Worm (Caenorhabditis elegans) whole organism, mixed stage, embryonic: Measurements from ENCODE around the gene C49F8.15.

ENCODE experiments used
- M03D4.4 ChIP-seq: sonication (generic microtip); optimal IDR thresholded peaks from 2 replicates; lab custom pipeline; 2017; ENCODE audit warnings: mild to moderate bottlenecking, missing genetic modification characterization, missing compliant biosample characterization
- bed-3 ChIP-seq: fragments of 200-800 bp; sonication (Bioruptor generic); optimal IDR thresholded peaks from 3 replicates; lab custom pipeline; 2018; ENCODE audit warnings: mild to moderate bottlenecking, missing genetic modification characterization, moderate library complexity, missing compliant biosample characterization
- blmp-1 ChIP-seq: fragments of 150-350 bp; optimal IDR thresholded peaks from 2 replicates; lab custom pipeline; 2014; ENCODE audit warnings: missing biosample characterization, missing genetic modification characterization
- ceh-39 ChIP-seq: fragments of 150-350 bp; optimal IDR thresholded peaks from 2 replicates; lab custom pipeline; 2014; ENCODE audit warnings: missing biosample characterization, missing genetic modification characterization
- ceh-43 ChIP-seq: fragments of 200-800 bp; sonication (Bioruptor generic); optimal IDR thresholded peaks from 2 replicates; lab custom pipeline; 2018; ENCODE audit warnings: mild to moderate bottlenecking, missing genetic modification characterization, moderate library complexity, missing compliant biosample characterization
- ceh-83 ChIP-seq: fragments of 200-800 bp; sonication (Bioruptor generic); optimal IDR thresholded peaks from 2 replicates; lab custom pipeline; 2018; ENCODE audit warnings: mild to moderate bottlenecking, missing genetic modification characterization, missing compliant biosample characterization
- ces-1 ChIP-seq: fragments of 150-350 bp; optimal IDR thresholded peaks from 2 replicates; lab custom pipeline; 2014; ENCODE audit warnings: missing biosample characterization, missing genetic modification reagents, missing genetic modification characterization
- cnd-1 ChIP-seq: fragments of 200-800 bp; sonication (Bioruptor generic); optimal IDR thresholded peaks from 2 replicates; lab custom pipeline; 2018; ENCODE audit warnings: mild to moderate bottlenecking, missing genetic modification characterization, missing compliant biosample characterization
- drap-1 ChIP-seq: fragments of 200-800 bp; sonication (Bioruptor generic); optimal IDR thresholded peaks from 3 replicates; lab custom pipeline; 2018; ENCODE audit warnings: mild to moderate bottlenecking, missing genetic modification characterization, missing compliant biosample characterization
- elt-1 ChIP-seq: sonication (generic microtip); optimal IDR thresholded peaks from 2 replicates; lab custom pipeline; 2017; ENCODE audit warnings: missing genetic modification characterization, mild to moderate bottlenecking, missing compliant biosample characterization, antibody characterized with exemption, moderate library complexity, borderline replicate concordance; ENCODE audit not compliant: insufficient read depth
- elt-3 ChIP-seq: fragments of 150-350 bp; optimal IDR thresholded peaks from 2 replicates; lab custom pipeline; 2014; ENCODE audit warnings: missing biosample characterization, missing genetic modification characterization
- flh-1 ChIP-seq: fragments of 200-800 bp; sonication (Bioruptor generic); optimal IDR thresholded peaks from 2 replicates; lab custom pipeline; 2018; ENCODE audit warnings: mild to moderate bottlenecking, missing genetic modification characterization, moderate library complexity, missing compliant biosample characterization
- ham-2 ChIP-seq: fragments of 200-800 bp; sonication (Bioruptor generic); optimal IDR thresholded peaks from 2 replicates; lab custom pipeline; 2018; ENCODE audit warnings: mild to moderate bottlenecking, missing genetic modification characterization, missing compliant biosample characterization
- hlh-1 ChIP-seq: fragments of 150-350 bp; optimal IDR thresholded peaks from 2 replicates; lab custom pipeline; 2014; ENCODE audit warnings: missing biosample characterization, missing genetic modification reagents, missing genetic modification characterization
- lin-13 ChIP-seq: fragments of 150-350 bp; optimal IDR thresholded peaks from 2 replicates; lab custom pipeline; 2014; ENCODE audit warnings: missing biosample characterization, missing genetic modification characterization
- lin-32 ChIP-seq: fragments of 200-800 bp; sonication (Bioruptor generic); optimal IDR thresholded peaks from 2 replicates; lab custom pipeline; 2018; ENCODE audit warnings: mild to moderate bottlenecking, missing genetic modification characterization, missing compliant biosample characterization
- lsy-2 ChIP-seq: fragments of 150-350 bp; optimal IDR thresholded peaks from 2 replicates; lab custom pipeline; 2014; ENCODE audit warnings: missing biosample characterization, missing genetic modification characterization
- mab-5 ChIP-seq: fragments of 150-350 bp; optimal IDR thresholded peaks from 2 replicates; lab custom pipeline; 2014; ENCODE audit warnings: missing biosample characterization, missing genetic modification characterization
- mep-1 ChIP-seq: fragments of 150-350 bp; optimal IDR thresholded peaks from 2 replicates; lab custom pipeline; 2017; ENCODE audit warnings: missing biosample characterization, missing genetic modification reagents, missing genetic modification characterization, inconsistent platforms
- mls-2 ChIP-seq: sonication (generic microtip); optimal IDR thresholded peaks from 2 replicates; lab custom pipeline; 2016; ENCODE audit warnings: mild to moderate bottlenecking, missing genetic modification characterization, moderate library complexity, missing compliant biosample characterization
- nhr-12 ChIP-seq: fragments of 150-350 bp; optimal IDR thresholded peaks from 2 replicates; lab custom pipeline; 2014; ENCODE audit warnings: missing biosample characterization, missing genetic modification characterization
- nhr-2 ChIP-seq: fragments of 150-350 bp; optimal IDR thresholded peaks from 2 replicates; lab custom pipeline; 2014; ENCODE audit warnings: missing biosample characterization, missing genetic modification characterization
- nhr-237 ChIP-seq: fragments of 150-350 bp; optimal IDR thresholded peaks from 2 replicates; lab custom pipeline; 2014; ENCODE audit warnings: missing biosample characterization, missing genetic modification characterization
- nhr-28 ChIP-seq: fragments of 150-350 bp; optimal IDR thresholded peaks from 2 replicates; lab custom pipeline; 2014; ENCODE audit warnings: missing biosample characterization, missing genetic modification characterization
- nhr-76 ChIP-seq: sonication (generic microtip); optimal IDR thresholded peaks from 2 replicates; lab custom pipeline; 2017; ENCODE audit warnings: missing biosample characterization, missing genetic modification characterization
- pha-4 ChIP-seq: fragments of 150-350 bp; optimal IDR thresholded peaks from 2 replicates; lab custom pipeline; 2018; ENCODE audit warnings: missing biosample characterization, missing genetic modification reagents, missing genetic modification characterization
- sem-2 ChIP-seq: fragments of 200-800 bp; sonication (Bioruptor generic); optimal IDR thresholded peaks from 2 replicates; lab custom pipeline; 2018; ENCODE audit warnings: mild to moderate bottlenecking, missing genetic modification characterization, missing compliant biosample characterization
- snpc-4 ChIP-seq: fragments of 150-350 bp; optimal IDR thresholded peaks from 2 replicates; lab custom pipeline; 2014; ENCODE audit warnings: missing biosample characterization, missing genetic modification characterization
- sptf-1 ChIP-seq: sonication (generic microtip); optimal IDR thresholded peaks from 2 replicates; lab custom pipeline; 2017; ENCODE audit warnings: mild to moderate bottlenecking, missing genetic modification characterization, moderate library complexity, missing compliant biosample characterization
- tbx-8 ChIP-seq: fragments of 200-800 bp; sonication (Bioruptor generic); optimal IDR thresholded peaks from 2 replicates; lab custom pipeline; 2018; ENCODE audit warnings: mild to moderate bottlenecking, missing genetic modification characterization, moderate library complexity, missing compliant biosample characterization
- unc-120 ChIP-seq: sonication (generic microtip); optimal IDR thresholded peaks from 2 replicates; lab custom pipeline; 2017; ENCODE audit warnings: missing genetic modification characterization, missing compliant biosample characterization; ENCODE audit not compliant: poor library complexity, severe bottlenecking
- unc-39 ChIP-seq: fragments of 150-350 bp; optimal IDR thresholded peaks from 2 replicates; lab custom pipeline; 2014; ENCODE audit warnings: missing biosample characterization, missing genetic modification characterization
- unc-62 ChIP-seq: fragments of 150-350 bp; optimal IDR thresholded peaks from 2 replicates; lab custom pipeline; 2014; ENCODE audit warnings: missing biosample characterization, missing genetic modification reagents, missing genetic modification characterization
- zip-8 ChIP-seq: fragments of 150-350 bp; optimal IDR thresholded peaks from 2 replicates; lab custom pipeline; 2014; ENCODE audit warnings: missing biosample characterization, missing genetic modification characterization
- ztf-11 ChIP-seq: fragments of 150-350 bp; optimal IDR thresholded peaks from 2 replicates; lab custom pipeline; 2014; ENCODE audit warnings: missing biosample characterization, missing genetic modification characterization

The C49F8.15 gene

DNA sequence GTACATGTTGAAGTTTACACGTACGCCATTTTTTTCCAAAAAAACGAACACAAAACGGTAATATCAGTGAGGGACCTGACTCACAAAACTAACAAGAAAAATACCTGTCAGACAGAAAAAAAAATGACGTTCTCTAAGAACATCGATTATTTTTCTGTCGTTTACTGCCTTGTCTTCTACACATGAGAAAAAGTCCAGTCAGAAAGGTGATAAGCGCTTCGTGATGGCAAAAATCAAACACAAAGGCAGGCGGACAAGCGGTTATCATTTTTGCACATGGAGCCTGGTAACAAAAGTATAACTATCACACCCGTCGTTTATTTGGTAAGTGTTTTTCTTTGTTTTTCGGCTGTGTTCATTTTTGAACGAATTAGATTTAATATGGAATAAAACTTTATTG lies 28.6 kb downstream of the C49F8.15 start, which contains the start of gene F46G10.4:
Gene F46G10.4 (plus strand): TSS at position 212 of the 400 bp plus-strand sequence.
- TF ChIP-seq unc-120 (tag; lab: Kevin White, UChicago): no peak

DNA sequence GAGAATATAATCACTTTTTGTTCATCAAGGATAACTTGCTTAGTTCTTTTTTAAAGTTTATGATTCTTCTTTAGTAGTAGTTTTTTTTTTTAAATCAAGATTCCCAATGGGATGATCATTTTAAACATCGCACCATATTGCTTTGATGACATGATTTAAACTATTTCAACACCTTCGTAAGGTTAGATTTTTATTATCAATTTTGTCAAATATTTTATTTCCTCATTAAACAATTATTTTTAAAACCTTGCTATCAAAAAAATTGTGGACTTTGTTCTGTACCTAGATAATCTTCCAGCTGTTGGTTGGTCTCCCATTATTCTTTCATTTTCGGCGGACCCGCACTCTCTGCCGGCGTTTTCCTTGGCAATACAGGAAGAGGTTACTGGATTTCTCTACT lies 31.0 kb downstream of the C49F8.15 start, which contains the start of gene sir-2.3:
Gene sir-2.3 (plus strand): TSS at position 301 of the 400 bp plus-strand sequence.
- TF ChIP-seq snpc-4 (tag; lab: Kevin White, UChicago) (no peak), pha-4 (tag; lab: Kevin White, UChicago) (no peak), zip-8 (tag; lab: Kevin White, UChicago) (no peak)

DNA sequence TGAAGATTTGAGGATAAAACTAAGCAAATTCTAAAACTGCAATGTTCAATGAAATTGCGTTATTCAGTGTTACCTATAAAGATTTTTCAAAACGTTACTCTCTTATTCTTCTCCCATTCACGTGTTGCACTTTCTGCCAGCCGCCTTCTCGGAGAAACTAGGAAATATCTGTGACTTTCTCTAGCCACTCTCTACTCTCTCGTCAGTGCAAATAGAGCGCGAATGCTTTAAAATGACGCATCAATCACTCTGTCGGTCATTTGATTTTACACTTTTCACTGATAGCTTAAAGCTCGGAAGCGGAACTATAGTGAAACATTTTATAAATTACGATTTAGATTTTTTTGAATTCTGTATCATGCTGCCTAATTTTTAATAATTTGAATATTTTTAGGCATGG lies 33.5 kb downstream of the C49F8.15 start:
- TF ChIP-seq pha-4 (tag; lab: Kevin White, UChicago): peak; percentile 21
- TF ChIP-seq flh-1 (GFP tag; lab: Kevin White, UChicago): no peak
- TF ChIP-seq mls-2 (tag; lab: Kevin White, UChicago): no peak
- TF ChIP-seq elt-3 (tag; lab: Kevin White, UChicago): no peak
- TF ChIP-seq unc-39 (tag; lab: Kevin White, UChicago): no peak
- no peak for TF ChIP-seq sem-2
- peak; percentile 20 for TF ChIP-seq nhr-237 (tag; lab: Kevin White, UChicago)
- no peak for TF ChIP-seq M03D4.4 (tag; lab: Kevin White, UChicago)
- TF ChIP-seq lin-13 (tag; lab: Kevin White, UChicago): no peak
- no peak for TF ChIP-seq zip-8 (tag; lab: Kevin White, UChicago)
- TF ChIP-seq lsy-2 (tag; lab: Kevin White, UChicago): no peak
- no peak for TF ChIP-seq tbx-8 (GFP tag; lab: Kevin White, UChicago)
- TF ChIP-seq mep-1 (tag; lab: Kevin White, UChicago): peak; percentile 48
- TF ChIP-seq unc-62 (GFP tag; lab: Kevin White, UChicago): peak; percentile 99
- TF ChIP-seq ztf-11 (tag; lab: Kevin White, UChicago): no peak
- peak; percentile 89 for TF ChIP-seq mab-5
- TF ChIP-seq ces-1 (GFP tag; lab: Kevin White, UChicago): peak; percentile 51
- TF ChIP-seq ham-2 (GFP tag; lab: Kevin White, UChicago): no peak
- no peak for TF ChIP-seq snpc-4 (tag; lab: Kevin White, UChicago)
- no peak for TF ChIP-seq bed-3 (GFP tag; lab: Kevin White, UChicago)
- TF ChIP-seq drap-1 (GFP tag; lab: Kevin White, UChicago): no peak
- peak; percentile 67 for TF ChIP-seq hlh-1 (tag; lab: Kevin White, UChicago)
- TF ChIP-seq elt-1: no peak
- TF ChIP-seq sptf-1: no peak
- TF ChIP-seq ceh-43 (GFP tag; lab: Kevin White, UChicago): no peak
- no peak for TF ChIP-seq nhr-28 (tag; lab: Kevin White, UChicago)
- TF ChIP-seq unc-120 (tag; lab: Kevin White, UChicago): peak; percentile 97
- no peak for TF ChIP-seq nhr-2
- TF ChIP-seq ceh-39: no peak
- TF ChIP-seq nhr-12 (tag; lab: Kevin White, UChicago): no peak
- no peak for TF ChIP-seq ceh-83 (GFP tag; lab: Kevin White, UChicago)
- TF ChIP-seq nhr-76 (tag; lab: Kevin White, UChicago): no peak
- no peak for TF ChIP-seq blmp-1 (tag; lab: Kevin White, UChicago)
- TF ChIP-seq lin-32 (GFP tag; lab: Kevin White, UChicago): no peak
- no peak for TF ChIP-seq cnd-1 (tag; lab: Kevin White, UChicago)

DNA sequence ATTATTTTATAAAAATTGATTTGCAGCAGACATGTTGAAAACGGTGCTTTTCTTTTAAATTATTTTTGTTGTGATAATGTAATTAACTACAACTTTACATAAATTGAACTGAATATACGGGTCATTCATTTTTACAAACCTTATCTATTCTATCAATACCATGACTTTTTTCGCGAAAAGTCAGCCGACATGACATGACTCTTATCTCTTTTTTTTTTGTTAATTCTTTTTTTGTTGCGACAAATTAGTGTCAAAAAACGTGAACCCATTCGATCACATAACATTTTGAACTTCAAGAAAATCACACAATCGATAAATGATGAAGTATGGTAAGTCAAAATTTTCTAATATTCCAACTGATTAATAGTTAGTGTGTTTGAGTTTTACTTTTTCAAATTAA lies 34.4 kb downstream of the C49F8.15 start, which contains the start of gene sir-2.2:
Gene sir-2.2 (plus strand): TSS at position 34 of the 400 bp plus-strand sequence.
- TF ChIP-seq drap-1 (GFP tag; lab: Kevin White, UChicago) (no peak), tbx-8 (GFP tag; lab: Kevin White, UChicago) (no peak), zip-8 (tag; lab: Kevin White, UChicago) (no peak), ceh-39 (no peak), mab-5 (no peak), sem-2 (no peak), ceh-43 (GFP tag; lab: Kevin White, UChicago) (no peak), bed-3 (GFP tag; lab: Kevin White, UChicago) (no peak), lin-32 (GFP tag; lab: Kevin White, UChicago) (no peak)
